Fruit fly (Drosophila melanogaster): Measurements from ENCODE around the gene FarO.

- TF ChIP-seq fru (GFP tag; optimal IDR thresholded peaks at IDR 0.05) = no peak
- no peak for TF ChIP-seq CrebA (GFP tag; optimal IDR thresholded peaks at IDR 0.05; ENCODE audit: borderline replicate concordance)
- no peak for TF ChIP-seq psq (GFP tag; optimal IDR thresholded peaks at IDR 0.05)
Measured at dm6 chrX:2225138-2225537, 21.5 kb upstream of the FarO start, which contains the start of gene pcx.

All from whole organism, wandering third instar larva.